Worm (Caenorhabditis elegans) whole organism, midembryonic: ENCODE measurements around the gene cpna-3.

Experiments used
- T22C8.4 ChIP-seq: fragments of 200-800 bp; sonication (Bioruptor generic); IDR thresholded peaks from 2 replicates; pipeline ENCODE4 v1.3.6; 2022; ENCODE audit warnings: missing genetic modification characterization, missing compliant biosample characterization
- cog-1 ChIP-seq: sonication (generic microtip); optimal IDR thresholded peaks from 2 replicates; lab custom pipeline; 2016; ENCODE audit warnings: missing genetic modification characterization, missing compliant biosample characterization
- flt-1 ChIP-seq: fragments of 200-800 bp; sonication (Bioruptor generic); IDR thresholded peaks from 2 replicates; pipeline ENCODE4 v1.3.6; 2022; ENCODE audit warnings: missing genetic modification characterization, missing compliant biosample characterization
- ref-1 ChIP-seq: fragments of 200-800 bp; sonication (Bioruptor generic); conservative IDR thresholded peaks from 2 replicates; pipeline ENCODE4 v1.3.6; 2022; ENCODE audit warnings: missing genetic modification reagents, missing genetic modification characterization, missing compliant biosample characterization
- ztf-29 ChIP-seq: fragments of 200-800 bp; sonication (Bioruptor generic); IDR thresholded peaks from 2 replicates; pipeline ENCODE4 v1.3.6; 2022; ENCODE audit warnings: missing genetic modification reagents, missing genetic modification characterization, missing compliant biosample characterization

ce11 chrIV:9130605-9131004 is 34.0 kb downstream of the cpna-3 start:
- TF ChIP-seq ref-1 (GFP tag; lab: Robert Waterston, UW): no peak
- no peak for TF ChIP-seq flt-1 (GFP tag; lab: Robert Waterston, UW)
- no peak for TF ChIP-seq ztf-29 (GFP tag; lab: Robert Waterston, UW)
- TF ChIP-seq T22C8.4 (GFP tag; lab: Robert Waterston, UW): no peak
- no peak for TF ChIP-seq cog-1 (tag; lab: Kevin White, UChicago)
